Worm (Caenorhabditis elegans): ENCODE data around the gene dyf-17.

dyf-17 gene

DNA sequence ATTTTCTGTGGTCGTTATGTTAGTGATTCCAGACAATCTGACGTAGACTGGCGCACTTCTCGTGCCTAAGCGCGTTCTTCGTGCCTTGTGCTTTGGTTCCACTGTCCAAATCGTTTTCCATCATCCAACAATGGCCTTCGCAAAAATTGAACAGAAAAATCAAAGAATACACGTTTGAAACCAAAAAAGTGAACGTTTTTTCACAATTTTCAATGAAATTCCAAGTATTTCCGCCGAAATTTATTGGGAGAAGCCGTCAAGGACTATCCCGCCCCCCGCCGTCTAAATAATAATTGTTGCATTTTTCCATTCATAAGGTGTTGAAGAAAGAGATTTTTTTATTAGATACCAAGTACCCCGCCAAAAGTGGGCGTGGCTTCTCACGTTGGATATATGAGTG is 13.2 kb downstream of the dyf-17 start, which contains the start of gene cpg-23:
Gene cpg-23, plus strand, starts transcription at position 301 of the 400 bp plus-strand sequence.
- TF ChIP-seq ztf-4 (tag; optimal IDR thresholded peaks at IDR 0.05) (no peak), nhr-77 (tag; optimal IDR thresholded peaks at IDR 0.05) (no peak), nhr-11 (tag; optimal IDR thresholded peaks at IDR 0.05) (no peak), nhr-25 (tag; optimal IDR thresholded peaks at IDR 0.05) (no peak), snpc-4 (tag; optimal IDR thresholded peaks at IDR 0.05) (no peak), ceh-82 (tag; optimal IDR thresholded peaks at IDR 0.05) (no peak), egl-27 (tag; optimal IDR thresholded peaks at IDR 0.05) (no peak), ztf-11 (tag; optimal IDR thresholded peaks at IDR 0.05) (no peak), sma-3 (GFP tag; optimal IDR thresholded peaks at IDR 0.05) (no peak), sma-9 (GFP tag; optimal IDR thresholded peaks at IDR 0.05) (no peak), sma-9 (tag; optimal IDR thresholded peaks at IDR 0.05) (no peak), gmeb-1 (tag; optimal IDR thresholded peaks at IDR 0.05) (no peak)

DNA sequence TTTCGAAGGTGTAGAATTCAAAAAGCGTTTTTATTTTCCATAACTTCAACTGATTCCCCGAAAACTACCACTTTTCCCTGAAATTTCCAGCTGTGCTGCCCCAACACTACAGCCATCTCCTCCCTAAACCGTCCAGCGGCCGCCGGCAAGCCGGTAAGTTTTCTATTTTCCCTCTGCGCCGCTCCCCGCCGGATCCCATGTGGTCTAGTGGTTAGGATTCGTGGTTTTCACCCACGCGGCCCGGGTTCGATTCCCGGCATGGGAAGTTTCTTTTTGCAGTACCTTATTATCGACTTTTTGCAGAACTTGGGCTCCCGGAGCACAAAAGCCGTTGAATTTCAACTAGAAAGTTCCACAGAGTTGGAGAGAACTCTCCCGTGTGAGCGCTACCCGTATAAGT is 15.3 kb downstream of the dyf-17 start:
- TF ChIP-seq nhr-23 (tag; optimal IDR thresholded peaks at IDR 0.05): no peak
- no peak for TF ChIP-seq peb-1 (tag; optimal IDR thresholded peaks at IDR 0.05)
- TF ChIP-seq ztf-11 (tag; optimal IDR thresholded peaks at IDR 0.05): no peak
- no peak for TF ChIP-seq gmeb-1 (tag; optimal IDR thresholded peaks at IDR 0.05)
- TF ChIP-seq R02D3.7 (tag; optimal IDR thresholded peaks at IDR 0.05): no peak
- TF ChIP-seq egl-27 (tag; optimal IDR thresholded peaks at IDR 0.05): no peak
- no peak for TF ChIP-seq mbf-1 (tag; optimal IDR thresholded peaks at IDR 0.05)
- TF ChIP-seq ceh-16 (tag; optimal IDR thresholded peaks at IDR 0.05): no peak
- no peak for TF ChIP-seq nhr-6 (tag; optimal IDR thresholded peaks at IDR 0.05)
- no peak for TF ChIP-seq nhr-77 (tag; optimal IDR thresholded peaks at IDR 0.05)
- TF ChIP-seq lin-13 (GFP tag; optimal IDR thresholded peaks at IDR 0.05): no peak

DNA sequence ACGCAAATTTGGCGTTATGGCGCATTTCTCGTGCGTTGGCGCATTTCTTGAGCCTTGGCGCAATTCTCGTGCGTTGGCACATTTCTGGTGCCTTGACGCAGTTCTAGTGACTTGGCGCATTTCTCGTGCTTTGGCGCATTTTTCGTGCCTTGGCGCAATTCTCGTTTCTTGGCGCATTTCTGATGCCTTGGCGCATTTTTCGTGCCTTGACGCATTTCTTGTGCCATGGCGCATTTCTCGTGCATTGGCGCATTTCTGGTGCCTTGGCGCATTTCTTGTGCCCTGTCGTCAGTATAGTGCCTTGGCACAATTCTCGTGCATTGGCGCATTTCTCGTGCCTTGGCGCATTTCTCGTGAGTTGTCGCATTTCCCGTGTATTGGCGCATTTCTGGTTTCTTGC is 21.0 kb downstream of the dyf-17 start:
- no peak for TF ChIP-seq elt-1 (tag; optimal IDR thresholded peaks at IDR 0.05)
- no peak for TF ChIP-seq nhr-6 (tag; optimal IDR thresholded peaks at IDR 0.05)
- no peak for TF ChIP-seq alr-1 (tag; optimal IDR thresholded peaks at IDR 0.05)
- TF ChIP-seq ceh-82 (tag; optimal IDR thresholded peaks at IDR 0.05): no peak
- TF ChIP-seq nhr-23 (tag; optimal IDR thresholded peaks at IDR 0.05): no peak
- no peak for TF ChIP-seq skn-1 (tag; optimal IDR thresholded peaks at IDR 0.05)
- no peak for TF ChIP-seq unc-39 (tag; optimal IDR thresholded peaks at IDR 0.05)
- no peak for TF ChIP-seq peb-1 (tag; optimal IDR thresholded peaks at IDR 0.05)

DNA sequence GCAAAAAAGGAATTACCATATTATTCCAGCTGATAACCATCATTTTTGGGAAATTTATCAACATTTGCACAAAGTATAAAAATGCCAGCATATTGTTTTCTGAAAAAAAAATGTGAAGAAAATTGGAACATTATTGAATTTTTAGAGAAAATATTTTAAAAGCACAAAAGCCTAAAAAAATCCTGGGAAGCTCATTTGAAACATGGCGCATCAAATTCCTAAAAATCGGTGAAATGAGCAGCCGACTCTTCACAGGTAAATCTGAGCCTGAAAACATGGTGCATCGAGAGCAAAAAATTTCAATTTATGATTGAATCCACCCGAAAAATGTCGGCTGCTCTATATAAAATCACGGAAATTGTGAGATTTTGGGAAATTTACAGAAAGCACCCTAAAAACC is 21.7 kb downstream of the dyf-17 start, which contains the start of gene Y39B6A.7:
Gene Y39B6A.7, minus strand, starts transcription at position 101 of the 400 bp plus-strand sequence.
- TF ChIP-seq ztf-11 (tag; optimal IDR thresholded peaks at IDR 0.05): no peak
- no peak for TF ChIP-seq mdl-1 (tag; optimal IDR thresholded peaks at IDR 0.05)
- no peak for TF ChIP-seq blmp-1 (tag; optimal IDR thresholded peaks at IDR 0.05; ENCODE audit: insufficient read depth)
- no peak for TF ChIP-seq sem-4 (tag; optimal IDR thresholded peaks at IDR 0.05)
- TF ChIP-seq dmd-4 (tag; optimal IDR thresholded peaks at IDR 0.05): no peak
- TF ChIP-seq ZK546.5 (tag; optimal IDR thresholded peaks at IDR 0.05): no peak
- no peak for TF ChIP-seq unc-62 (GFP tag; optimal IDR thresholded peaks at IDR 0.05)
- TF ChIP-seq elt-3 (tag; optimal IDR thresholded peaks at IDR 0.05): no peak
- TF ChIP-seq lin-13 (GFP tag; optimal IDR thresholded peaks at IDR 0.05): no peak
- TF ChIP-seq aly-2 (tag; optimal IDR thresholded peaks at IDR 0.05): no peak
- TF ChIP-seq nhr-11 (tag; optimal IDR thresholded peaks at IDR 0.05): no peak
- no peak for TF ChIP-seq ceh-82 (tag; optimal IDR thresholded peaks at IDR 0.05)
- no peak for TF ChIP-seq nhr-21 (tag; optimal IDR thresholded peaks at IDR 0.05)

DNA sequence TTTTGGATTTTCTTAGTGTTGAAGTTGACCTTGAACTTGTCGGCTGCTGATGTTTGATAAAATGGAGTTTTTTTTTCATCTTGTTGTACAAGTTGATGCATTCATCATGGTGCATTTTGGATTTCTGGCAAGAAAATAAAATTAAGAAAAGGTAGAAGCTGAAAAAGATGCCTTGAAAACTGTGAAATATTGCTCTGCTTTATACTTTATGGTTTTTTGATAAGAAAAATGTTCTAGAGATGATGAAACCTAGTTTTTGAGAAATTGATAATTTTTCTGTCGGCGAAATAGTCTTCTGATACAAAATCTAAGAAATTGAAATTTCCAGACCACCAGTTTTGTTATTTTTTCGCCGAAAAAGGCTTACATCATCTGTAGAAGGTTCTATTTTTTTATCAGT is 25.0 kb downstream of the dyf-17 start, which contains the start of gene Y39B6A.69:
Gene Y39B6A.69, minus strand, starts transcription at position 101 of the 400 bp plus-strand sequence.
- no peak for TF ChIP-seq gmeb-1 (tag; optimal IDR thresholded peaks at IDR 0.05)
- no peak for TF ChIP-seq zag-1 (tag; optimal IDR thresholded peaks at IDR 0.05)
- no peak for TF ChIP-seq alr-1 (tag; optimal IDR thresholded peaks at IDR 0.05)
- no peak for TF ChIP-seq unc-62 (GFP tag; optimal IDR thresholded peaks at IDR 0.05)
- TF ChIP-seq lin-39 (tag; optimal IDR thresholded peaks at IDR 0.05): no peak
- no peak for TF ChIP-seq unc-39 (tag; optimal IDR thresholded peaks at IDR 0.05)
- TF ChIP-seq blmp-1 (tag; optimal IDR thresholded peaks at IDR 0.05; ENCODE audit: insufficient read depth): no peak
- no peak for TF ChIP-seq ztf-11 (tag; optimal IDR thresholded peaks at IDR 0.05)
- TF ChIP-seq mbf-1 (tag; optimal IDR thresholded peaks at IDR 0.05): no peak
